Worm (Caenorhabditis elegans): Measurements from ENCODE around the gene cpf-1.

- no peak for TF ChIP-seq fos-1 (tag; optimal IDR thresholded peaks at IDR 0.05)
- no peak for TF ChIP-seq unc-39 (tag; optimal IDR thresholded peaks at IDR 0.05)
- no peak for TF ChIP-seq R02D3.7 (tag; optimal IDR thresholded peaks at IDR 0.05)
- TF ChIP-seq blmp-1 (tag; optimal IDR thresholded peaks at IDR 0.05; ENCODE audit: insufficient read depth) = no peak
- no peak for TF ChIP-seq ZK546.5 (tag; optimal IDR thresholded peaks at IDR 0.05)
- no peak for TF ChIP-seq unc-62 (GFP tag; optimal IDR thresholded peaks at IDR 0.05)
- peak; percentile 26 for TF ChIP-seq unc-55 (GFP tag; optimal IDR thresholded peaks at IDR 0.05)
- TF ChIP-seq crh-2 (tag; optimal IDR thresholded peaks at IDR 0.05) = no peak
- no peak for TF ChIP-seq nhr-11 (tag; optimal IDR thresholded peaks at IDR 0.05)
- no peak for TF ChIP-seq lsy-2 (tag; optimal IDR thresholded peaks at IDR 0.05)
Observed at ce11 chrII:8573044-8573443, 29.2 kb downstream of the cpf-1 start, which contains the start of gene F54C9.7.

Data from whole organism, L2 larva.